Fruit fly (Drosophila melanogaster) whole organism, embryonic: Measurements from ENCODE around the gene Rpn12.

Experiments
- Atf3 ChIP-seq: fragments of 200-800 bp; sonication (Bioruptor generic); optimal IDR thresholded peaks from 3 replicates; lab custom pipeline; 2016; ENCODE audit warnings: missing biosample characterization, missing genetic modification characterization
- BEAF-32 ChIP-seq: fragments of 200-800 bp; sonication (Bioruptor generic); optimal IDR thresholded peaks from 3 replicates; lab custom pipeline; 2017; ENCODE audit warnings: missing biosample characterization, missing genetic modification characterization, mild to moderate bottlenecking, moderate library complexity, missing genetic modification reagents
- CG10431 ChIP-seq: fragments of 200-800 bp; sonication (Bioruptor generic); optimal IDR thresholded peaks from 3 replicates; lab custom pipeline; 2018; ENCODE audit warnings: missing biosample characterization, mild to moderate bottlenecking, missing genetic modification characterization
- CG11085 ChIP-seq: fragments of 200-800 bp; sonication (Bioruptor generic); IDR thresholded peaks from 2 replicates; pipeline ENCODE4 v1.3.6; 2022; ENCODE audit warnings: missing biosample characterization, missing genetic modification characterization
- CG11398 ChIP-seq: fragments of 200-800 bp; sonication (Bioruptor generic); optimal IDR thresholded peaks from 2 replicates; lab custom pipeline; 2016; ENCODE audit warnings: missing biosample characterization, missing genetic modification characterization
- CG12071 ChIP-seq: fragments of 200-800 bp; sonication (Bioruptor generic); optimal IDR thresholded peaks from 3 replicates; lab custom pipeline; 2018; ENCODE audit warnings: missing biosample characterization, mild to moderate bottlenecking, missing genetic modification characterization
- CG12659 ChIP-seq: fragments of 200-800 bp; sonication (Bioruptor generic); optimal IDR thresholded peaks from 3 replicates; lab custom pipeline; 2017; ENCODE audit warnings: mild to moderate bottlenecking, missing biosample characterization, missing genetic modification reagents, missing genetic modification characterization
- CG12769 ChIP-seq: fragments of 200-800 bp; sonication (Bioruptor generic); optimal IDR thresholded peaks from 2 replicates; lab custom pipeline; 2019; ENCODE audit warnings: missing biosample characterization, mild to moderate bottlenecking, missing genetic modification characterization, moderate library complexity
- CG1603 ChIP-seq: fragments of 200-800 bp; sonication (Bioruptor generic); optimal IDR thresholded peaks from 2 replicates; lab custom pipeline; 2019; ENCODE audit warnings: missing biosample characterization, mild to moderate bottlenecking, missing genetic modification characterization, moderate library complexity
- CG16813 ChIP-seq: fragments of 200-800 bp; sonication (Bioruptor generic); IDR thresholded peaks from 3 replicates; pipeline ENCODE4 v1.3.6; 2022; ENCODE audit warnings: missing biosample characterization, missing genetic modification characterization; ENCODE audit not compliant: partially characterized antibody
- CG16863 ChIP-seq: fragments of 200-800 bp; sonication (Bioruptor generic); optimal IDR thresholded peaks from 3 replicates; lab custom pipeline; 2016; ENCODE audit warnings: missing biosample characterization, missing genetic modification characterization
- CG17568 ChIP-seq: fragments of 200-800 bp; sonication (Bioruptor generic); optimal IDR thresholded peaks from 2 replicates; lab custom pipeline; 2018; ENCODE audit warnings: missing biosample characterization, mild to moderate bottlenecking, missing genetic modification characterization, moderate library complexity
- CG17912 ChIP-seq: fragments of 200-800 bp; sonication (Bioruptor generic); optimal IDR thresholded peaks from 2 replicates; lab custom pipeline; 2018; ENCODE audit warnings: missing biosample characterization, mild to moderate bottlenecking, missing genetic modification characterization
- CG18599 ChIP-seq: fragments of 200-800 bp; sonication (Bioruptor generic); optimal IDR thresholded peaks from 3 replicates; lab custom pipeline; 2017; ENCODE audit warnings: missing biosample characterization, missing genetic modification characterization, mild to moderate bottlenecking, moderate library complexity, missing genetic modification reagents
- CG18619 ChIP-seq: fragments of 200-800 bp; sonication (Bioruptor generic); optimal IDR thresholded peaks from 3 replicates; lab custom pipeline; 2017; ENCODE audit warnings: missing biosample characterization, mild to moderate bottlenecking, missing genetic modification characterization
- CG2875 ChIP-seq: fragments of 200-800 bp; sonication (Bioruptor generic); optimal IDR thresholded peaks from 2 replicates; lab custom pipeline; 2017; ENCODE audit warnings: missing biosample characterization, mild to moderate bottlenecking, missing genetic modification characterization, missing genetic modification reagents
- CG5953 ChIP-seq: fragments of 200-800 bp; sonication (Bioruptor generic); IDR thresholded peaks from 2 replicates; pipeline ENCODE4 v1.3.6; 2022; ENCODE audit warnings: missing biosample characterization, missing genetic modification characterization
- CG6683 ChIP-seq: fragments of 200-800 bp; sonication (Bioruptor generic); optimal IDR thresholded peaks from 2 replicates; lab custom pipeline; 2017; ENCODE audit warnings: missing biosample characterization, mild to moderate bottlenecking, missing genetic modification characterization, missing genetic modification reagents
- CG6765 ChIP-seq: fragments of 200-800 bp; sonication (Bioruptor generic); optimal IDR thresholded peaks from 3 replicates; lab custom pipeline; 2017; ENCODE audit warnings: missing biosample characterization, mild to moderate bottlenecking, missing genetic modification characterization
- CG8944 ChIP-seq: fragments of 200-800 bp; sonication (Bioruptor generic); optimal IDR thresholded peaks from 3 replicates; lab custom pipeline; 2016; ENCODE audit warnings: missing biosample characterization, missing genetic modification characterization
- CG9437 ChIP-seq: fragments of 200-800 bp; sonication (Bioruptor generic); optimal IDR thresholded peaks from 2 replicates; lab custom pipeline; 2018; ENCODE audit warnings: missing biosample characterization, mild to moderate bottlenecking, missing genetic modification characterization
- Chrac-16 ChIP-seq: fragments of 200-800 bp; sonication (Bioruptor generic); optimal IDR thresholded peaks from 3 replicates; lab custom pipeline; 2016; ENCODE audit warnings: missing biosample characterization, missing genetic modification characterization
- CkIIα-i1 ChIP-seq: fragments of 200-800 bp; sonication (Bioruptor generic); IDR thresholded peaks from 2 replicates; pipeline ENCODE4 v1.3.6; 2022; ENCODE audit warnings: missing biosample characterization, missing genetic modification characterization
- Dbx ChIP-seq: fragments of 200-800 bp; sonication (Bioruptor generic); IDR thresholded peaks from 3 replicates; pipeline ENCODE4 v1.3.6; 2022; ENCODE audit warnings: missing biosample characterization, missing genetic modification characterization
- Eip74EF ChIP-seq, 2 experiments: fragments of 200-800 bp in 1 of 2; fragments of >200 bp in 1 of 2; sonication (Bioruptor generic) in 1 of 2; optimal IDR thresholded peaks; 2 replicates each; lab custom pipeline; 2017 to 2019; ENCODE audit warnings: missing biosample characterization in 2 of 2, missing genetic modification characterization in 2 of 2, mild to moderate bottlenecking in 1 of 2, moderate library complexity in 1 of 2
- HLH3B ChIP-seq: fragments of 200-800 bp; sonication (Bioruptor generic); IDR thresholded peaks from 2 replicates; pipeline ENCODE4 v1.3.6; 2022; ENCODE audit warnings: missing biosample characterization, missing genetic modification characterization
- HLH54F ChIP-seq: fragments of 200-800 bp; sonication (Bioruptor generic); optimal IDR thresholded peaks from 3 replicates; lab custom pipeline; 2016; ENCODE audit warnings: missing biosample characterization, missing genetic modification characterization
- Hr3 ChIP-seq: fragments of 200-800 bp; sonication (Bioruptor generic); optimal IDR thresholded peaks from 3 replicates; lab custom pipeline; 2016; ENCODE audit warnings: missing biosample characterization, missing genetic modification characterization
- Oli ChIP-seq: fragments of 200-800 bp; sonication (Bioruptor generic); optimal IDR thresholded peaks from 2 replicates; lab custom pipeline; 2018; ENCODE audit warnings: missing biosample characterization, mild to moderate bottlenecking, missing genetic modification characterization, moderate library complexity
- Six4 ChIP-seq: fragments of 200-800 bp; sonication (Bioruptor generic); optimal IDR thresholded peaks from 2 replicates; lab custom pipeline; 2016; ENCODE audit warnings: missing biosample characterization, missing genetic modification characterization
- Sry-β ChIP-seq: fragments of 200-800 bp; sonication (Bioruptor generic); optimal IDR thresholded peaks from 2 replicates; lab custom pipeline; 2018; ENCODE audit warnings: missing biosample characterization, mild to moderate bottlenecking, missing genetic modification characterization, moderate library complexity
- ac ChIP-seq: fragments of 200-800 bp; sonication (Bioruptor generic); optimal IDR thresholded peaks from 3 replicates; lab custom pipeline; 2017; ENCODE audit warnings: missing biosample characterization, mild to moderate bottlenecking, missing genetic modification characterization
- cato ChIP-seq: fragments of 200-800 bp; sonication (Bioruptor generic); optimal IDR thresholded peaks from 2 replicates; lab custom pipeline; 2016; ENCODE audit warnings: missing biosample characterization, missing genetic modification characterization, borderline replicate concordance
- dati ChIP-seq: fragments of 200-800 bp; sonication (Bioruptor generic); IDR thresholded peaks from 2 replicates; pipeline ENCODE4 v1.3.6; 2022; ENCODE audit warnings: missing biosample characterization, missing genetic modification characterization
- ems ChIP-seq: fragments of 200-800 bp; sonication (Bioruptor generic); optimal IDR thresholded peaks from 3 replicates; lab custom pipeline; 2016; ENCODE audit warnings: missing biosample characterization, missing genetic modification characterization
- fd102C ChIP-seq: fragments of 200-800 bp; sonication (Bioruptor generic); optimal IDR thresholded peaks from 2 replicates; lab custom pipeline; 2018; ENCODE audit warnings: missing biosample characterization, mild to moderate bottlenecking, missing genetic modification characterization, moderate library complexity
- gfzf ChIP-seq: fragments of 200-800 bp; sonication (Bioruptor generic); optimal IDR thresholded peaks from 2 replicates; lab custom pipeline; 2016; ENCODE audit warnings: missing biosample characterization, mild to moderate bottlenecking, missing genetic modification characterization, moderate library complexity
- hkb ChIP-seq, 2 experiments: fragments of 200-800 bp in 1 of 2; fragments of >200 bp in 1 of 2; sonication (Bioruptor generic) in 1 of 2; IDR thresholded peaks in 1 of 2; optimal IDR thresholded peaks in 1 of 2; 2 replicates each; pipeline versions ENCODE4 v1.3.6 to Lab custom; 2017 to 2022; ENCODE audit warnings: missing biosample characterization in 1 of 2, missing genetic modification characterization in 1 of 2
- jigr1 ChIP-seq: fragments of 200-800 bp; sonication (Bioruptor generic); IDR thresholded peaks from 3 replicates; pipeline ENCODE4 v1.3.6; 2022; ENCODE audit warnings: missing biosample characterization, missing genetic modification characterization
- kah ChIP-seq: fragments of 200-800 bp; sonication (Bioruptor generic); optimal IDR thresholded peaks from 2 replicates; lab custom pipeline; 2018; ENCODE audit warnings: missing biosample characterization, mild to moderate bottlenecking, missing genetic modification characterization
- lbe ChIP-seq: fragments of 200-800 bp; sonication (Bioruptor generic); optimal IDR thresholded peaks from 2 replicates; lab custom pipeline; 2016; ENCODE audit warnings: missing biosample characterization, mild to moderate bottlenecking, missing genetic modification characterization
- lmd ChIP-seq: fragments of 200-800 bp; sonication (Bioruptor generic); IDR thresholded peaks from 2 replicates; pipeline ENCODE4 v1.3.6; 2022; ENCODE audit warnings: missing biosample characterization, missing genetic modification characterization
- nmo ChIP-seq: fragments of 200-800 bp; sonication (Bioruptor generic); optimal IDR thresholded peaks from 2 replicates; lab custom pipeline; 2018; ENCODE audit warnings: missing biosample characterization, mild to moderate bottlenecking, missing genetic modification characterization, moderate library complexity
- phol ChIP-seq: fragments of 200-800 bp; sonication (Bioruptor generic); optimal IDR thresholded peaks from 3 replicates; lab custom pipeline; 2018; ENCODE audit warnings: missing biosample characterization, mild to moderate bottlenecking, missing genetic modification characterization, moderate library complexity
- pnt ChIP-seq: fragments of 200-800 bp; sonication (Bioruptor generic); optimal IDR thresholded peaks from 3 replicates; lab custom pipeline; 2016; ENCODE audit warnings: missing biosample characterization, missing genetic modification characterization
- sc ChIP-seq, 3 experiments: fragments of >200 bp in 2 of 3; fragments of 200-800 bp in 1 of 3; sonication (Bioruptor generic) in 1 of 3; optimal IDR thresholded peaks; 2 replicates in 2 of 3; 3 replicates in 1 of 3; lab custom pipeline; 2017; ENCODE audit warnings: mild to moderate bottlenecking in 1 of 3, missing biosample characterization in 1 of 3, missing genetic modification characterization in 1 of 3, missing genetic modification reagents in 1 of 3
- tup ChIP-seq: fragments of 200-800 bp; sonication (Bioruptor generic); optimal IDR thresholded peaks from 2 replicates; lab custom pipeline; 2016; ENCODE audit warnings: missing biosample characterization, mild to moderate bottlenecking, missing genetic modification characterization, moderate library complexity
- unpg ChIP-seq: fragments of 200-800 bp; sonication (Bioruptor generic); optimal IDR thresholded peaks from 3 replicates; lab custom pipeline; 2018; ENCODE audit warnings: missing biosample characterization, mild to moderate bottlenecking, missing genetic modification characterization, moderate library complexity
- vnd ChIP-seq: fragments of 200-800 bp; sonication (Bioruptor generic); IDR thresholded peaks from 3 replicates; pipeline ENCODE4 v1.3.6; 2022; ENCODE audit warnings: missing biosample characterization, missing genetic modification characterization; ENCODE audit not compliant: partially characterized antibody

Rpn12 gene

DNA sequence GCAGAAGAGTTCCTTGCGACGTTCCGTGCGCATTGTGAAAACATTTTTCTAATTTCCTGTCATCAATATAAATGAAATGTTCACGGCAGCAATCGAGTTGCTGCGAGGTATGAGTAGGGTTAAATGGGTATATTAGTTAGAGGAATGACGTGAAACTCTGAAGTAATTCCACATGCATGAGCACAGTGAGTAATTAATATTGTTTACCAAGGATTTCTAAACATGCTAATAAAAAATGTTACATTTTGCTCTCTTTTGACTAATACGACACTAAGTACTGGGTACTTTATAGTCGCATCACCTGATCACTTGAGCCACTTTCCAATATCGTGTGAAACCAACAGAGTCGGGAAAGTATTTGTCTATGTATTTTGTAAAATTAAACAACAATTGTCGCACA, 38.6 kb upstream of the Rpn12 start (continued):
- TF ChIP-seq Dbx (GFP tag; lab: Robert Waterston, UW) (0 out of 3 replicates have a peak, but pooled peaks have one; percentile 38), gfzf (GFP tag; lab: Kevin White, UChicago) (no peak), CG1603 (peak; percentile 82), Hr3 (GFP tag; lab: Kevin White, UChicago) (peak; percentile 42), CG2875 (GFP tag; lab: Kevin White, UChicago) (no peak), dati (GFP tag; lab: Robert Waterston, UW) (no peak), Oli (tag; lab: Kevin White, UChicago) (peak; percentile 61), Chrac-16 (GFP tag; lab: Kevin White, UChicago) (peak; percentile 31), CG12071 (GFP tag; lab: Kevin White, UChicago) (peak; percentile 22), Atf3 (peak; percentile 7), BEAF-32 (no peak), hkb (optimal IDR thresholded peaks at IDR 0.05; lab: Kevin White, UChicago) (no peak), hkb (GFP tag; IDR thresholded peaks at IDR 0.05; lab: Robert Waterston, UW) (no peak), nmo (GFP tag; lab: Kevin White, UChicago) (peak; percentile 16), Eip74EF (GFP tag; optimal IDR thresholded peaks at IDR 0.05; lab: Kevin White, UChicago) (no peak), CG12659 (GFP tag; lab: Kevin White, UChicago) (no peak), HLH54F (GFP tag; lab: Kevin White, UChicago) (no peak), CG16863 (peak; percentile 48), CG11085 (no peak), tup (GFP tag; lab: Kevin White, UChicago) (no peak), CG8944 (GFP tag; lab: Kevin White, UChicago) (peak; percentile 16), unpg (GFP tag; lab: Kevin White, UChicago) (peak; percentile 57), CG17912 (GFP tag; lab: Kevin White, UChicago) (no peak), CG9437 (GFP tag; lab: Kevin White, UChicago) (peak; percentile 7), CG12769 (peak; percentile 47), Six4 (GFP tag; lab: Kevin White, UChicago) (peak; percentile 1), sc (optimal IDR thresholded peaks at IDR 0.05; lab: Kevin White, UChicago) (no peak), sc (GFP tag; optimal IDR thresholded peaks at IDR 0.05; lab: Kevin White, UChicago) (peak; percentile 22), fd102C (GFP tag; lab: Kevin White, UChicago) (no peak), HLH3B (GFP tag; lab: Robert Waterston, UW) (peak; percentile 64; the same call in 1 of the 2 replicates), cato (GFP tag; lab: Kevin White, UChicago) (no peak), vnd (GFP tag; lab: Robert Waterston, UW) (no peak), CG16813 (GFP tag; lab: Robert Waterston, UW) (no peak), lbe (GFP tag; lab: Kevin White, UChicago) (no peak), pnt (GFP tag; lab: Kevin White, UChicago) (peak; percentile 13), CkIIα-i1 (GFP tag; lab: Robert Waterston, UW) (no peak), CG18619 (GFP tag; lab: Kevin White, UChicago) (no peak), CG11398 (GFP tag; lab: Kevin White, UChicago) (peak; percentile 0), phol (tag; lab: Kevin White, UChicago) (peak; percentile 52), ems (GFP tag; lab: Kevin White, UChicago) (no peak), CG18599 (GFP tag; lab: Kevin White, UChicago) (peak; percentile 7), CG17568 (no peak), CG10431 (no peak), lmd (GFP tag; lab: Robert Waterston, UW) (peak; percentile 57), kah (GFP tag; lab: Kevin White, UChicago) (no peak), ac (GFP tag; lab: Kevin White, UChicago) (no peak), CG6683 (GFP tag; lab: Kevin White, UChicago) (no peak), Sry-β (no peak), CG5953 (GFP tag; lab: Robert Waterston, UW) (peak; percentile 13; the same call in 1 of the 2 replicates), CG6765 (no peak), jigr1 (GFP tag; lab: Robert Waterston, UW) (no peak)
